Fruit fly (Drosophila melanogaster) ovary, adult (tissue): Measurements from ENCODE around the gene CG31546.

ENCODE experiments used
- CG17801 ChIP-seq: fragments of 200-800 bp; optimal IDR thresholded peaks from 2 replicates; lab custom pipeline; 2019; ENCODE audit warnings: missing biosample characterization, mild to moderate bottlenecking, missing genetic modification characterization, moderate library complexity; ENCODE audit not compliant: partially characterized antibody

The CG31546 gene

dm6 chr3R:5654692-5655181 lies 19.3 kb upstream of the CG31546 start, which contains the start of the genes elm and MED27:
Gene elm (minus strand): TSS chr3R:5654861.
Gene MED27 (plus strand): TSS chr3R:5655139.
- TF ChIP-seq CG17801 (GFP tag; lab: Kevin White, UChicago) = peak; percentile 93

- TF ChIP-seq CG17801 (GFP tag; lab: Kevin White, UChicago) = no peak
Observed at dm6 chr3R:5653887-5654286, 18.5 kb upstream of the CG31546 start.

- TF ChIP-seq CG17801 (GFP tag; lab: Kevin White, UChicago) = no peak
Observed at dm6 chr3R:5649903-5650302, 14.5 kb upstream of the CG31546 start.

dm6 chr3R:5648569-5649476 lies 13.4 kb upstream of the CG31546 start, which contains the start of the genes MTA1-like and Sec23:
Gene MTA1-like (minus strand): TSS chr3R:5648738.
Gene Sec23 (plus strand): TSS chr3R:5649065.
- no peak for TF ChIP-seq CG17801 (GFP tag; lab: Kevin White, UChicago)

- no peak for TF ChIP-seq CG17801 (GFP tag; lab: Kevin White, UChicago)
Observed at dm6 chr3R:5647705-5648568, 12.5 kb upstream of the CG31546 start.

- TF ChIP-seq CG17801 (GFP tag; lab: Kevin White, UChicago) = no peak
Observed at dm6 chr3R:5643421-5643820, 8.0 kb upstream of the CG31546 start.

- TF ChIP-seq CG17801 (GFP tag; lab: Kevin White, UChicago) = no peak
Observed at dm6 chr3R:5636519-5637430, 1.4 kb upstream of the CG31546 start, which contains the start of the genes CG31548 and CG12170. Gene CG31548 (minus strand): TSS chr3R:5636852. Gene CG12170 (plus strand): TSS chr3R:5637234.

- peak; percentile 57 for TF ChIP-seq CG17801 (GFP tag; lab: Kevin White, UChicago)
Observed at dm6 chr3R:5633437-5633836, 2.0 kb downstream of the CG31546 start, which contains the start of gene CG12171. Gene CG12171 (plus strand): TSS chr3R:5633627.

dm6 chr3R:5632182-5632581 lies 3.2 kb downstream of the CG31546 start, which contains the start of gene CG31549:
Gene CG31549 (plus strand): TSS chr3R:5632192.
- peak; percentile 57 for TF ChIP-seq CG17801 (GFP tag; lab: Kevin White, UChicago)

- no peak for TF ChIP-seq CG17801 (GFP tag; lab: Kevin White, UChicago)
Observed at dm6 chr3R:5627552-5627951, 7.9 kb downstream of the CG31546 start, which contains the start of gene CG31551. Gene CG31551 (plus strand): TSS chr3R:5627852.

- TF ChIP-seq CG17801 (GFP tag; lab: Kevin White, UChicago) = peak; percentile 90
Observed at dm6 chr3R:5624115-5624878, 11.1 kb downstream of the CG31546 start, which contains the start of the genes Dph4, Spec2 and RpL13A. Gene Dph4 (minus strand): TSS chr3R:5624125. Gene Spec2 (minus strand): TSS chr3R:5624125. Gene RpL13A (plus strand): TSS chr3R:5624474.

dm6 chr3R:5622985-5623630 lies 12.3 kb downstream of the CG31546 start:
- peak; percentile 76 for TF ChIP-seq CG17801 (GFP tag; lab: Kevin White, UChicago)
